Worm (Caenorhabditis elegans) whole organism, midembryonic: ENCODE measurements around the gene grl-26.

Source experiments
- T22C8.4 ChIP-seq: fragments of 200-800 bp; sonication (Bioruptor generic); IDR thresholded peaks from 2 replicates; pipeline ENCODE4 v1.3.6; 2022; ENCODE audit warnings: missing genetic modification characterization, missing compliant biosample characterization
- cog-1 ChIP-seq: sonication (generic microtip); optimal IDR thresholded peaks from 2 replicates; lab custom pipeline; 2016; ENCODE audit warnings: missing genetic modification characterization, missing compliant biosample characterization
- flt-1 ChIP-seq: fragments of 200-800 bp; sonication (Bioruptor generic); IDR thresholded peaks from 2 replicates; pipeline ENCODE4 v1.3.6; 2022; ENCODE audit warnings: missing genetic modification characterization, missing compliant biosample characterization
- klf-2 ChIP-seq: fragments of 200-800 bp; sonication (Bioruptor generic); conservative IDR thresholded peaks from 2 replicates; pipeline ENCODE4 v1.3.6; 2022; ENCODE audit warnings: missing genetic modification reagents, missing genetic modification characterization, missing compliant biosample characterization
- med-1 ChIP-seq: sonication (generic microtip); optimal IDR thresholded peaks from 2 replicates; lab custom pipeline; 2017; ENCODE audit warnings: missing genetic modification characterization, mild to moderate bottlenecking, missing compliant biosample characterization, antibody characterized with exemption, missing genetic modification reagents; ENCODE audit not compliant: insufficient read depth
- ref-1 ChIP-seq: fragments of 200-800 bp; sonication (Bioruptor generic); conservative IDR thresholded peaks from 2 replicates; pipeline ENCODE4 v1.3.6; 2022; ENCODE audit warnings: missing genetic modification reagents, missing genetic modification characterization, missing compliant biosample characterization
- tab-1 ChIP-seq: fragments of 200-800 bp; sonication (Bioruptor generic); IDR thresholded peaks from 2 replicates; pipeline ENCODE4 v1.3.6; 2022; ENCODE audit warnings: missing genetic modification characterization, missing compliant biosample characterization
- ztf-23 ChIP-seq: fragments of 200-800 bp; sonication (Bioruptor generic); IDR thresholded peaks from 2 replicates; pipeline ENCODE4 v1.3.6; 2022; ENCODE audit warnings: missing genetic modification reagents, missing genetic modification characterization, missing compliant biosample characterization
- ztf-29 ChIP-seq: fragments of 200-800 bp; sonication (Bioruptor generic); IDR thresholded peaks from 2 replicates; pipeline ENCODE4 v1.3.6; 2022; ENCODE audit warnings: missing genetic modification reagents, missing genetic modification characterization, missing compliant biosample characterization

grl-26 gene

ce11 chrIV:294737-295136, 27.9 kb downstream of the grl-26 start:
- TF ChIP-seq ztf-29 (GFP tag; lab: Robert Waterston, UW) (no peak), T22C8.4 (GFP tag; lab: Robert Waterston, UW) (no peak), klf-2 (GFP tag; lab: Robert Waterston, UW) (no peak), med-1 (GFP tag; lab: Kevin White, UChicago) (no peak), ztf-23 (GFP tag; lab: Robert Waterston, UW) (no peak), cog-1 (tag; lab: Kevin White, UChicago) (no peak)

DNA sequence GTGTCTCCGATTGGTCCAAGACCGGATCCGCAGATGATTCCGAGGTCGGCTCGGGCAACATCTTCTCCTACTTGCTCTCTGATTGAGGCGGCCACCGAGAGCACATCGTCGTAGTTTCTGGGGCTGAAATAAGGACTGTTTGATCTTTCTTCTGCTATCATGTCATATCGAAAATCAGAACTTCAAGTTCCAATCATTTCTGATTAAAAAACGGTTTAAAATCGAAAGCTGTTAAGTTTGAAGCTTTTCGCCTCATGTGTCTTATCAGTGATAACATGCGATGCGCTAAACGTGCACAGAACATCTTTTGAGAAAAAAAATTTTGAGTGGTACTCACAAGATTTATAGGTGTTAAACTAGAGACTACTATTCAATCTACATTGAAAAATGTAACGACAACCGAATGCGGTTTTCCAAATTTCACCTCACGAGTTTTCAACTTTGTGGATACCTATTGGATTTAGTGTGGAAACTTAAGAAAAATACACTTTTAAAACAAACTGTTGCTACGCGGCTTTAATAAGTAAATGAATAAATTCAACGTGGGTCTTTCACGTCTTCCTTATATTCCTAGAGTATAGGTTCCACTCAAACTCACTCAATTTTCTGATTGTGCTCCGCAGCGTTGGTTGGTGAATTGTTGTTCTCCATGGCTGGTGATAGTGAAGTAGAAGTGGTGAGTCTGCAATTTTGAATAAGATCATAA, 28.5 kb downstream of the grl-26 start:
- TF ChIP-seq klf-2 (GFP tag; lab: Robert Waterston, UW) (no peak), ref-1 (GFP tag; lab: Robert Waterston, UW) (no peak), flt-1 (no peak), tab-1 (GFP tag; lab: Robert Waterston, UW) (no peak), T22C8.4 (GFP tag; lab: Robert Waterston, UW) (no peak), ztf-29 (GFP tag; lab: Robert Waterston, UW) (no peak), med-1 (GFP tag; lab: Kevin White, UChicago) (no peak), ztf-23 (GFP tag; lab: Robert Waterston, UW) (no peak), cog-1 (tag; lab: Kevin White, UChicago) (no peak)

DNA sequence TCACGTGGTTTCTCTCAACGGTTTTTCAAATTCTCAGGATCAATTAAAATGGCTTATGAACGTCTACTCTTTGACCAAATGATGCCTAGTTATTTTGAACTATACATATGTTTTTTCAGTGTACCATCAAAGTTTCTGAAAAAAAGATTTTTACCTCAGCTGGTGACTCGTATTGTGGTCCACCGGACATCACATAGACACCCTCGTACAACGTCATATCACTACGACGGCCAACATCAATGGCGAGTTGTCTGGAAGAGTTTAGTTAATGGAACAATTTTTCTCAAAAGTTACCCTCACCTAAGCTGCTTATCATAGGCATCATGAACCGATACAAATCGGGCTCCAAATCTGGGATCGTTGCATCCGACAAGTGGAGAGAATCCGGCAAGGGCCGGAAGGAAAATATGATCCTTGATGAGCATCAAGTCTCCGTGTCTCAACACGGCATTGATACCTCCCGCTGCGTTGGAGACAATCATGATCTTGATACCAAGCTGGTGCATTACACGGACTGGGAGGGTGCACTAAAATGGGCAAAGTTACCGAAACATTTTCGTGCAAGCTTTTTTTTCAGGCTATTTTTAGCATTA, 29.4 kb downstream of the grl-26 start:
- no peak for TF ChIP-seq flt-1
- TF ChIP-seq ref-1 (GFP tag; lab: Robert Waterston, UW): no peak
- TF ChIP-seq med-1 (GFP tag; lab: Kevin White, UChicago): no peak
- TF ChIP-seq tab-1 (GFP tag; lab: Robert Waterston, UW): no peak
- no peak for TF ChIP-seq ztf-29 (GFP tag; lab: Robert Waterston, UW)
- TF ChIP-seq klf-2 (GFP tag; lab: Robert Waterston, UW): no peak
- no peak for TF ChIP-seq cog-1 (tag; lab: Kevin White, UChicago)
- TF ChIP-seq T22C8.4 (GFP tag; lab: Robert Waterston, UW): no peak
- no peak for TF ChIP-seq ztf-23 (GFP tag; lab: Robert Waterston, UW)

ce11 chrIV:291851-292367, 30.7 kb downstream of the grl-26 start:
- TF ChIP-seq tab-1 (GFP tag; lab: Robert Waterston, UW) (no peak), cog-1 (tag; lab: Kevin White, UChicago) (no peak), T22C8.4 (GFP tag; lab: Robert Waterston, UW) (no peak), klf-2 (GFP tag; lab: Robert Waterston, UW) (no peak), flt-1 (no peak), ztf-29 (GFP tag; lab: Robert Waterston, UW) (no peak), med-1 (GFP tag; lab: Kevin White, UChicago) (no peak), ztf-23 (GFP tag; lab: Robert Waterston, UW) (no peak), ref-1 (GFP tag; lab: Robert Waterston, UW) (no peak)

DNA sequence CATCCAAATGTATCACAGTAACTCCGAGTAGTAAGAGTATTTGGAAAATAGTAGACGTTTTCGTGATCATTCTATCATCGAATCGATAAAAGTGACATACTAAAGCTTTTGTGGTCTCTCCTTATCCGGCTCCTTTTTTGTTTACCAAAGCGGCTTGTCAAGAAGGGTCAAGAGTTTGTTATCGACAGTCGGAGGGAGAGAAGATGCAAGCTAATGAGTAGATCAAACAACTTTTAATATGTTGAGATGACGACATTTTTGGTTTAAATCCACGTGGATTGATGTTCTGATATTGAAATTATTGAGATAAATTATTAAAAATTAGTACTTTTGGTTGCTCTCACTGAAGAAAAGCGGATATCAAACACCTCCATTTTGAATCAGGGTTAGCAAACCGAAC, 31.3 kb downstream of the grl-26 start, which contains the start of gene T21D12.7:
Gene T21D12.7, minus strand, starts transcription at position 101 of the 400 bp plus-strand sequence.
- TF ChIP-seq med-1 (GFP tag; lab: Kevin White, UChicago) (no peak), ref-1 (GFP tag; lab: Robert Waterston, UW) (no peak), klf-2 (GFP tag; lab: Robert Waterston, UW) (no peak), flt-1 (no peak)

- no peak for TF ChIP-seq klf-2 (GFP tag; lab: Robert Waterston, UW)
- TF ChIP-seq T22C8.4 (GFP tag; lab: Robert Waterston, UW): no peak
- no peak for TF ChIP-seq tab-1 (GFP tag; lab: Robert Waterston, UW)
- no peak for TF ChIP-seq ref-1 (GFP tag; lab: Robert Waterston, UW)
- no peak for TF ChIP-seq flt-1
- TF ChIP-seq ztf-23 (GFP tag; lab: Robert Waterston, UW): no peak
- no peak for TF ChIP-seq ztf-29 (GFP tag; lab: Robert Waterston, UW)
- TF ChIP-seq cog-1 (tag; lab: Kevin White, UChicago): no peak
- TF ChIP-seq med-1 (GFP tag; lab: Kevin White, UChicago): no peak
These were observed 32.2 kb downstream of the grl-26 start for ce11 chrIV:290387-290786.

DNA sequence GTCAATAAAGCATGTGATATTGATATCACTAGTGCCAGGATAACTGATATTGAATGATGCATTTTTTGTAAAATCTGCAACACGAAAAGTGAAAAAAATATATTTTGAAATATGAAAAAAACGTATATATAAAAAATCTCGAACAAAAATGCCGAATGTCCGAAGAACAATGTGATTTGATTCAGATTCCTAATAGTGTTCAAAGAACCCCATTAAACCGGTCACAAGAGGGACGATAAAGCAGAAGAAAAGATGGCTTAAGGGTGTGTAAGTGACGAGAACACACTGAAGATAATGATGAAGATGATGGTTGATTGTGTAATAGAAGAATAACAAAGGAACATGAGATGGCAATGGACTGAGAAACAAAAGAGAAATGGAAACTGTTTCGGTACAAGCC, 34.6 kb downstream of the grl-26 start, which contains the start of gene T21D12.14:
Gene T21D12.14, minus strand, starts transcription at position 101 of the 400 bp plus-strand sequence.
- TF ChIP-seq T22C8.4 (GFP tag; lab: Robert Waterston, UW) (no peak), flt-1 (no peak), ref-1 (GFP tag; lab: Robert Waterston, UW) (no peak), med-1 (GFP tag; lab: Kevin White, UChicago) (no peak), ztf-23 (GFP tag; lab: Robert Waterston, UW) (no peak), klf-2 (GFP tag; lab: Robert Waterston, UW) (no peak), cog-1 (tag; lab: Kevin White, UChicago) (no peak), ztf-29 (GFP tag; lab: Robert Waterston, UW) (no peak), tab-1 (GFP tag; lab: Robert Waterston, UW) (no peak)

- TF ChIP-seq klf-2 (GFP tag; lab: Robert Waterston, UW) (no peak), T22C8.4 (GFP tag; lab: Robert Waterston, UW) (no peak), flt-1 (no peak), tab-1 (GFP tag; lab: Robert Waterston, UW) (no peak), med-1 (GFP tag; lab: Kevin White, UChicago) (no peak), ref-1 (GFP tag; lab: Robert Waterston, UW) (no peak), ztf-29 (GFP tag; lab: Robert Waterston, UW) (no peak), cog-1 (tag; lab: Kevin White, UChicago) (no peak), ztf-23 (GFP tag; lab: Robert Waterston, UW) (no peak)
These were observed 39.3 kb downstream of the grl-26 start, which contains the start of gene best-19 for ce11 chrIV:283347-283746. TSS of gene best-19 (plus strand) at chrIV:283647.
